Fruit fly (Drosophila melanogaster): Measurements from ENCODE around the gene Esp.
A peak's percentile ranks its signal among the peaks of the same experiment; 100 is the strongest.

Gene Esp

DNA sequence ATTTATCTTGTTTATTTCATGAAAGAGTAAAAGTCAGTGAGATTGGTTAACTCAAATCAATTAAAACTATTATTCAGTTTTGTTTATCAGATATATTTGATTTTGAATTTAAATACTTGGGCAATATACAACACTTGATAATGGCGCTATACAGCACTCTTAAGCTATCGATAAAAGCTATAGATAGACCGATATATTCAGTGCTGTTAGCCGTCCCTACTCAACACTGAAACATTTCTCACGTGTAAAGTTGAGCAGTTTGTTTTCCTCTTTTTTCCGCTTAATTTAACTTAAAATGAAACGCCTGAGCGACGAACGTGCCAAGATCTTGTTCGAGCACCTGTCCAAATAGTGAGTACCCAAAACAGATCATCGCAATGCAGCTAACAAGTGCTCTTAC, 8.7 kb downstream of the Esp start, which contains the start of gene CG7006 (continued):
- peak; percentile 50 for TF ChIP-seq CG13123 (GFP tag; optimal IDR thresholded peaks at IDR 0.05)
- TF ChIP-seq slp2 (GFP tag; optimal IDR thresholded peaks at IDR 0.05) = peak; percentile 60
- TF ChIP-seq p53 (GFP tag; optimal IDR thresholded peaks at IDR 0.05) = peak; percentile 15
- TF ChIP-seq Xbp1 (GFP tag; optimal IDR thresholded peaks at IDR 0.05) = peak; percentile 84
- TF ChIP-seq NC2β (GFP tag; optimal IDR thresholded peaks at IDR 0.05) = peak; percentile 80
- peak; percentile 58 for TF ChIP-seq Atf-2 (GFP tag; optimal IDR thresholded peaks at IDR 0.05)
- peak; percentile 87 for TF ChIP-seq CG12769 (tag; optimal IDR thresholded peaks at IDR 0.05)
- TF ChIP-seq corto (GFP tag; optimal IDR thresholded peaks at IDR 0.05) = no peak
- TF ChIP-seq vvl (GFP tag; IDR thresholded peaks at IDR 0.05) = peak; percentile 88
- peak; percentile 70 for TF ChIP-seq Chrac-16 (GFP tag; optimal IDR thresholded peaks at IDR 0.05)
- peak; percentile 54 for TF ChIP-seq CG4820 (GFP tag; optimal IDR thresholded peaks at IDR 0.05)
- TF ChIP-seq Taf1 (GFP tag; IDR thresholded peaks at IDR 0.05) = peak; percentile 41; the same call in 1 of the 2 replicates
- peak; percentile 30 for TF ChIP-seq CG1233 (GFP tag; optimal IDR thresholded peaks at IDR 0.05)
- peak; percentile 77 for TF ChIP-seq CG33213 (GFP tag; optimal IDR thresholded peaks at IDR 0.05)
- TF ChIP-seq Fer3 (tag; optimal IDR thresholded peaks at IDR 0.05) = peak; percentile 68
- peak; percentile 67 for TF ChIP-seq CG14014 (GFP tag; IDR thresholded peaks at IDR 0.05)
- peak; percentile 69 for TF ChIP-seq Side (GFP tag; optimal IDR thresholded peaks at IDR 0.05)
- no peak for TF ChIP-seq CG12299 (tag; optimal IDR thresholded peaks at IDR 0.05)
- peak; percentile 85 for TF ChIP-seq CG16779 (GFP tag; IDR thresholded peaks at IDR 0.05)
- peak; percentile 36; the same call in 1 of the 3 replicates for TF ChIP-seq Aef1 (GFP tag; IDR thresholded peaks at IDR 0.05)
- peak; percentile 7 for TF ChIP-seq Jarid2 (GFP tag; optimal IDR thresholded peaks at IDR 0.05)
- peak; percentile 92 for TF ChIP-seq slbo (GFP tag; IDR thresholded peaks at IDR 0.05)
- peak; percentile 73 for TF ChIP-seq Hmr (GFP tag; optimal IDR thresholded peaks at IDR 0.05)
- TF ChIP-seq sisA (GFP tag; IDR thresholded peaks at IDR 0.05) = peak; percentile 51; the same call in 1 of the 2 replicates
- TF ChIP-seq D19B (GFP tag; optimal IDR thresholded peaks at IDR 0.05) = no peak
- peak; percentile 27 for TF ChIP-seq Abd-B (GFP tag; optimal IDR thresholded peaks at IDR 0.05)
- peak; percentile 1 for TF ChIP-seq CG31388 (GFP tag; optimal IDR thresholded peaks at IDR 0.05)
- TF ChIP-seq trh (GFP tag; optimal IDR thresholded peaks at IDR 0.05) = peak; percentile 55
- TF ChIP-seq rib (GFP tag; IDR thresholded peaks at IDR 0.05) = 0 out of 2 replicates have a peak, but pooled peaks have one; percentile 33
- TF ChIP-seq sima (GFP tag; optimal IDR thresholded peaks at IDR 0.05) = no peak
- TF ChIP-seq wdn (GFP tag; IDR thresholded peaks at IDR 0.05) = peak; percentile 58
- no peak for TF ChIP-seq wor (GFP tag; IDR thresholded peaks at IDR 0.05)
- TF ChIP-seq BEAF-32 (GFP tag; optimal IDR thresholded peaks at IDR 0.05) = peak; percentile 84
- peak; percentile 27 for TF ChIP-seq HHEX (GFP tag; optimal IDR thresholded peaks at IDR 0.05)
- TF ChIP-seq CG16815 (GFP tag; optimal IDR thresholded peaks at IDR 0.05) = peak; percentile 62
- TF ChIP-seq vfl (GFP tag; optimal IDR thresholded peaks at IDR 0.05) = peak; percentile 87
- peak; percentile 67 for TF ChIP-seq slou (GFP tag; optimal IDR thresholded peaks at IDR 0.05)
- peak; percentile 52 for TF ChIP-seq ttk (GFP tag; IDR thresholded peaks at IDR 0.05)
- peak; percentile 87 for TF ChIP-seq sens (GFP tag)
- peak; percentile 53 for TF ChIP-seq CG10366 (GFP tag; IDR thresholded peaks at IDR 0.05)
- TF ChIP-seq CG3163 (GFP tag; optimal IDR thresholded peaks at IDR 0.05) = peak; percentile 59
- TF ChIP-seq Dp (GFP tag; optimal IDR thresholded peaks at IDR 0.05) = peak; percentile 98
- peak; percentile 48 for TF ChIP-seq CG18476 (GFP tag; optimal IDR thresholded peaks at IDR 0.05)
- TF ChIP-seq Dref (GFP tag; IDR thresholded peaks at IDR 0.05) = peak; percentile 91
- TF ChIP-seq CG4854 (GFP tag; optimal IDR thresholded peaks at IDR 0.05) = peak; percentile 65
- TF ChIP-seq Myb (GFP tag; optimal IDR thresholded peaks at IDR 0.05) = peak; percentile 95
- TF ChIP-seq CG10267 (tag; optimal IDR thresholded peaks at IDR 0.05) = peak; percentile 100
- peak; percentile 59 for TF ChIP-seq nmo (GFP tag; optimal IDR thresholded peaks at IDR 0.05)
- no peak for TF ChIP-seq CG8281 (tag; optimal IDR thresholded peaks at IDR 0.05)
- TF ChIP-seq luna (GFP tag; optimal IDR thresholded peaks at IDR 0.05) = peak; percentile 16
- TF ChIP-seq Lhr (GFP tag; optimal IDR thresholded peaks at IDR 0.05) = peak; percentile 21
- TF ChIP-seq CG3847 (GFP tag; IDR thresholded peaks at IDR 0.05) = peak; percentile 96
